Fruit fly (Drosophila melanogaster) whole organism, embryonic: ENCODE data around the gene CG12659.

ENCODE experiments used
- Adf1 ChIP-seq: fragments of 200-800 bp; sonication (Bioruptor generic); IDR thresholded peaks from 2 replicates; pipeline ENCODE4 v1.3.6; 2022; ENCODE audit warnings: missing biosample characterization, missing genetic modification characterization
- Asciz ChIP-seq: fragments of 200-800 bp; sonication (Bioruptor generic); optimal IDR thresholded peaks from 2 replicates; lab custom pipeline; 2017; ENCODE audit warnings: missing biosample characterization, mild to moderate bottlenecking, missing genetic modification characterization, missing genetic modification reagents
- B-H2 ChIP-seq: fragments of 200-800 bp; sonication (Bioruptor generic); optimal IDR thresholded peaks from 2 replicates; lab custom pipeline; 2018; ENCODE audit warnings: missing biosample characterization, mild to moderate bottlenecking, missing genetic modification characterization
- Bdp1 ChIP-seq: fragments of 200-800 bp; sonication (Bioruptor generic); optimal IDR thresholded peaks from 3 replicates; lab custom pipeline; 2016; ENCODE audit warnings: missing biosample characterization, missing genetic modification characterization
- Blimp-1 ChIP-seq: fragments of 200-800 bp; sonication (Bioruptor generic); optimal IDR thresholded peaks from 3 replicates; lab custom pipeline; 2018; ENCODE audit warnings: missing biosample characterization, missing genetic modification characterization, mild to moderate bottlenecking, moderate library complexity, missing genetic modification reagents
- C15 ChIP-seq: fragments of 200-800 bp; sonication (Bioruptor generic); IDR thresholded peaks from 3 replicates; pipeline ENCODE4 v1.3.6; 2022; ENCODE audit warnings: missing biosample characterization, missing genetic modification characterization
- CG17612 ChIP-seq: fragments of 200-800 bp; sonication (Bioruptor generic); IDR thresholded peaks from 2 replicates; pipeline ENCODE4 v1.3.6; 2022; ENCODE audit warnings: missing biosample characterization, missing genetic modification characterization
- CG1832 ChIP-seq: fragments of 200-800 bp; sonication (Bioruptor generic); optimal IDR thresholded peaks from 2 replicates; lab custom pipeline; 2017; ENCODE audit warnings: missing biosample characterization, mild to moderate bottlenecking, missing genetic modification characterization, inconsistent platforms
- CG2889 ChIP-seq: fragments of 200-800 bp; sonication (Bioruptor generic); IDR thresholded peaks from 3 replicates; pipeline ENCODE4 v1.3.6; 2022; ENCODE audit warnings: missing biosample characterization, missing genetic modification characterization
- CG3407 ChIP-seq: fragments of 200-800 bp; sonication (Bioruptor generic); optimal IDR thresholded peaks from 2 replicates; lab custom pipeline; 2018; ENCODE audit warnings: missing biosample characterization, mild to moderate bottlenecking, missing genetic modification characterization
- CG34376 ChIP-seq: fragments of 200-800 bp; sonication (Bioruptor generic); optimal IDR thresholded peaks from 2 replicates; lab custom pipeline; 2018; ENCODE audit warnings: missing biosample characterization, mild to moderate bottlenecking, missing genetic modification characterization
- Deaf1 ChIP-seq: fragments of 200-800 bp; optimal IDR thresholded peaks from 3 replicates; lab custom pipeline; 2019; ENCODE audit warnings: missing biosample characterization, mild to moderate bottlenecking, missing genetic modification characterization, moderate library complexity
- ERR ChIP-seq: fragments of 200-800 bp; sonication (Bioruptor generic); optimal IDR thresholded peaks from 2 replicates; lab custom pipeline; 2016; ENCODE audit warnings: missing biosample characterization, missing genetic modification characterization
- Fer2 ChIP-seq: fragments of 200-800 bp; sonication (Bioruptor generic); optimal IDR thresholded peaks from 2 replicates; lab custom pipeline; 2018; ENCODE audit warnings: missing biosample characterization, mild to moderate bottlenecking, missing genetic modification characterization, moderate library complexity
- Hmr ChIP-seq: fragments of 200-800 bp; sonication (Bioruptor generic); optimal IDR thresholded peaks from 3 replicates; lab custom pipeline; 2017; ENCODE audit warnings: mild to moderate bottlenecking, missing biosample characterization, missing genetic modification reagents, missing genetic modification characterization
- Hr78 ChIP-seq, 2 experiments: fragments of 200-800 bp in 1 of 2; fragments of >200 bp in 1 of 2; sonication (Bioruptor generic) in 1 of 2; optimal IDR thresholded peaks; 2 replicates each; lab custom pipeline; 2017 to 2019; ENCODE audit warnings: missing biosample characterization in 2 of 2, missing genetic modification characterization in 2 of 2, mild to moderate bottlenecking in 1 of 2, moderate library complexity in 1 of 2
- Mad ChIP-seq: fragments of 200-800 bp; sonication (Bioruptor generic); optimal IDR thresholded peaks from 2 replicates; lab custom pipeline; 2016; ENCODE audit warnings: missing biosample characterization, missing genetic modification characterization
- NFAT ChIP-seq: fragments of 200-800 bp; sonication (Bioruptor generic); IDR thresholded peaks from 2 replicates; pipeline ENCODE4 v1.3.6; 2022; ENCODE audit warnings: missing biosample characterization, missing genetic modification characterization
- NK7.1 ChIP-seq: fragments of 200-800 bp; sonication (Bioruptor generic); optimal IDR thresholded peaks from 3 replicates; lab custom pipeline; 2016; ENCODE audit warnings: missing biosample characterization, missing genetic modification characterization
- NfI ChIP-seq: fragments of 200-800 bp; sonication (Bioruptor generic); optimal IDR thresholded peaks from 3 replicates; lab custom pipeline; 2018; ENCODE audit warnings: missing biosample characterization, mild to moderate bottlenecking, missing genetic modification characterization, moderate library complexity
- Pdp1 ChIP-seq, 2 experiments: fragments of 200-800 bp; sonication (Bioruptor generic); optimal IDR thresholded peaks; 3 replicates each; lab custom pipeline; 2016; ENCODE audit warnings: missing biosample characterization in 2 of 2, missing genetic modification characterization in 2 of 2, mild to moderate bottlenecking in 1 of 2, moderate library complexity in 1 of 2
- Ravus ChIP-seq: fragments of 200-800 bp; sonication (Bioruptor generic); IDR thresholded peaks from 2 replicates; pipeline ENCODE4 v1.3.6; 2022; ENCODE audit warnings: missing biosample characterization, missing genetic modification characterization
- Rfx ChIP-seq: fragments of 200-800 bp; sonication (Bioruptor generic); IDR thresholded peaks from 2 replicates; pipeline ENCODE4 v1.3.6; 2022; ENCODE audit warnings: missing biosample characterization, missing genetic modification characterization
- Trl ChIP-seq, 3 experiments: fragments of >200 bp in 2 of 3; fragments of 200-800 bp in 1 of 3; sonication (Bioruptor generic) in 1 of 3; optimal IDR thresholded peaks; 2 replicates in 1 of 3; 3 replicates in 2 of 3; lab custom pipeline; 2016 to 2017; ENCODE audit warnings: missing biosample characterization in 1 of 3, missing genetic modification characterization in 1 of 3
- cg ChIP-seq: fragments of 200-800 bp; sonication (Bioruptor generic); optimal IDR thresholded peaks from 3 replicates; lab custom pipeline; 2019; ENCODE audit warnings: missing biosample characterization, mild to moderate bottlenecking, missing genetic modification characterization, moderate library complexity
- chn ChIP-seq: fragments of 200-800 bp; sonication (Bioruptor generic); optimal IDR thresholded peaks from 2 replicates; lab custom pipeline; 2016; ENCODE audit warnings: missing biosample characterization, missing genetic modification characterization
- crp ChIP-seq, 2 experiments: fragments of 200-800 bp; sonication (Bioruptor generic); optimal IDR thresholded peaks; 2 replicates in 1 of 2; 3 replicates in 1 of 2; lab custom pipeline; 2017; ENCODE audit warnings: missing biosample characterization in 2 of 2, missing genetic modification characterization in 2 of 2, mild to moderate bottlenecking in 1 of 2, moderate library complexity in 1 of 2
- exex ChIP-seq: fragments of 200-800 bp; sonication (Bioruptor generic); optimal IDR thresholded peaks from 4 replicates; lab custom pipeline; 2018; ENCODE audit warnings: missing biosample characterization, mild to moderate bottlenecking, missing genetic modification characterization, moderate library complexity
- eyg ChIP-seq: fragments of 200-800 bp; sonication (Bioruptor generic); optimal IDR thresholded peaks from 3 replicates; lab custom pipeline; 2016; ENCODE audit warnings: missing biosample characterization, missing genetic modification characterization
- fu2 ChIP-seq: fragments of 200-800 bp; sonication (Bioruptor generic); optimal IDR thresholded peaks from 2 replicates; lab custom pipeline; 2016; ENCODE audit warnings: missing biosample characterization, missing genetic modification characterization
- lov ChIP-seq, 2 experiments: fragments of 200-800 bp in 1 of 2; fragments of >200 bp in 1 of 2; sonication (Bioruptor generic) in 1 of 2; IDR thresholded peaks in 1 of 2; optimal IDR thresholded peaks in 1 of 2; 2 replicates in 1 of 2; 3 replicates in 1 of 2; pipeline versions ENCODE4 v1.3.6 to Lab custom; 2017 to 2022; ENCODE audit warnings: missing biosample characterization in 1 of 2, missing genetic modification characterization in 1 of 2
- org-1 ChIP-seq: fragments of 200-800 bp; sonication (Bioruptor generic); optimal IDR thresholded peaks from 2 replicates; lab custom pipeline; 2017; ENCODE audit warnings: missing biosample characterization, missing genetic modification characterization
- pros ChIP-seq: fragments of 200-800 bp; sonication (Bioruptor generic); optimal IDR thresholded peaks from 3 replicates; lab custom pipeline; 2019; ENCODE audit warnings: missing biosample characterization, mild to moderate bottlenecking, missing genetic modification characterization, moderate library complexity
- run ChIP-seq: fragments of 200-800 bp; sonication (Bioruptor generic); optimal IDR thresholded peaks from 3 replicates; lab custom pipeline; 2018; ENCODE audit warnings: missing biosample characterization, mild to moderate bottlenecking, missing genetic modification characterization

Gene CG12659

dm6 chrX:8573744-8574484 lies 17.6 kb downstream of the CG12659 start, which contains the start of gene CG12065 (continued):
- TF ChIP-seq crp (GFP tag; optimal IDR thresholded peaks at IDR 0.05; lab: Kevin White, UChicago) (no peak), ERR (GFP tag; lab: Kevin White, UChicago) (no peak), B-H2 (GFP tag; lab: Kevin White, UChicago) (peak; percentile 33), CG3407 (GFP tag; lab: Kevin White, UChicago) (peak; percentile 45), lov (optimal IDR thresholded peaks at IDR 0.05; lab: Kevin White, UChicago) (no peak), lov (GFP tag; IDR thresholded peaks at IDR 0.05; lab: Robert Waterston, UW) (no peak), CG17612 (GFP tag; lab: Robert Waterston, UW) (no peak), Bdp1 (GFP tag; lab: Kevin White, UChicago) (no peak), fu2 (GFP tag; lab: Kevin White, UChicago) (no peak), NfI (GFP tag; lab: Kevin White, UChicago) (no peak), Adf1 (GFP tag; lab: Robert Waterston, UW) (no peak)

DNA sequence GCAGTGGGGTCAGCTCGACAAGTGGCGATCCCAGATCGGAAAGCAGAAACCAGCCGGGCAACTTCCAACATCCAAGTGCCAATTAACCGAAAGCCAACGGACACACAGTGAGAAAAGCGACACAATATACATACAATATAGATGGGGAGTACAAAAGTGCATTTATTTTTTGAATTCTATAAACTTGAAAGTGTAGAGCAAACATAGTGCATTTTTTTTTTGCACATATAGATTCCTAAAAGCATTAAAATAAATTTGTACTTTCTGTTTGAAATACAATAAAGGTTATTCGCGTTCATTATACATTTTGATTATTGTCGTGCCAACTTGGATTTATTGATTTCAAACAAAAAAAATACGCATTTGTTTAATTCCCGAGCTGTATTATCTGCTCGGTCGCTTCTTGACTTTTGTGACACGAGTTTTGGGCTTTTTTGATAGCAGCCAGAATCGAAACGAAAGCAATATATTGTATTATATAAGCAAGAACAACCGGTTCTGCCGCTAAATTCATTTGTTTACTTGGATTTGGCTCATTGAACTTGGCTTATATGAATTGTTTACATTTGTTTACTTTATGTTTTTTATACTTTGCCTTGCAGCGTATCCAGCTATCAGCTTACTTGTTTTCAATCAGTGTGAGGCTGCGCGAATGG lies 18.5 kb downstream of the CG12659 start, which contains the start of gene spirit:
Gene spirit (minus strand): TSS at position 655 of the 656 bp plus-strand sequence.
- TF ChIP-seq eyg (no peak), Pdp1 (GFP tag; optimal IDR thresholded peaks at IDR 0.05; lab: Kevin White, UChicago) (peak in 1 of 2 experiments; percentile 89)

DNA sequence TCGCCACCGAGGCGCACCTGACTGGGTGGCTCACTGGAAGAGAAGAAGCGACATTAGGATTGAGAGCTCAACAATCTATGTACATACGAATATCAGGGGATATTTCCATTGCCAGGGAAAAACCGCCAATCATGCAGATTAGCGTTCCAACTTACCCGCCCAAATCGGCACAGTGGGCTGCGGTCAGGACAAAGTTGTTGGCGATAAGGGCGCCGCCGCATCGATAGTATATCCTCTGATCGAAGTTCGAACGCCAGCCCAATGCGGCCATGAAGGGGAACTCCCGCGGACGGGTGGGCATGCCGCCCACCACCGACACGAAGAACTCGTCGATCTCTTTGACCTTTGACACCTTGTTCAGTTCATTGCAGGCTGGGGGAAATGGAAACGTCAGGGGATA lies 19.6 kb downstream of the CG12659 start:
- TF ChIP-seq C15 (no peak), Hr78 (GFP tag; optimal IDR thresholded peaks at IDR 0.05; lab: Kevin White, UChicago) (peak in 1 of 2 experiments; percentile 32)

DNA sequence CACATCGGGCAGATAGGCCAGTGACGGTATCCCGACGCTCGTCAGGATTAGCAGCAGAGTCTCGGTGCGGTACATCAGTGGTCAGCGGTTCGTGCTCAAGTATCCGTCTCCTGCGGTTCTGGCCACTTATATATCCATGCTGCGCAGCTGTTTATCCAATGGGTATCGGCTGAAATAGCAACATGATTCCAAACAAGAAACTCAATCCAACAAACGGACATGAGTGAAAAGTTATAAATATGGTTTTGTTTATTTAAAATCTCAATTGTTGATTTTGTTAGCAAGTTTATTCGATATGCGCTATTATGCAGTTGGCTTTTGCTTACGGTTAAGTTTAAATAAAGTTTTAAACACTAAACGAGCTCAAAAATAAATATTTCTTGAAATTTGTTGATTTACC lies 20.7 kb downstream of the CG12659 start, which contains the start of gene CG12111:
Gene CG12111 (minus strand): TSS at position 101 of the 400 bp plus-strand sequence.
- TF ChIP-seq CG2889 (GFP tag; lab: Robert Waterston, UW) = no peak
- no peak for TF ChIP-seq Hmr
- TF ChIP-seq NK7.1 (GFP tag; lab: Kevin White, UChicago) = no peak
- no peak for TF ChIP-seq crp (GFP tag; optimal IDR thresholded peaks at IDR 0.05; lab: Kevin White, UChicago)
- TF ChIP-seq Asciz (GFP tag; lab: Kevin White, UChicago) = no peak

- TF ChIP-seq Pdp1 (GFP tag; optimal IDR thresholded peaks at IDR 0.05; lab: Kevin White, UChicago) (peak in 1 of 2 experiments; percentile 93), org-1 (no peak)
- TF ChIP-seq, all 482 proteins: peak for 1
These were observed 21.9 kb downstream of the CG12659 start for dm6 chrX:8569639-8570038.

DNA sequence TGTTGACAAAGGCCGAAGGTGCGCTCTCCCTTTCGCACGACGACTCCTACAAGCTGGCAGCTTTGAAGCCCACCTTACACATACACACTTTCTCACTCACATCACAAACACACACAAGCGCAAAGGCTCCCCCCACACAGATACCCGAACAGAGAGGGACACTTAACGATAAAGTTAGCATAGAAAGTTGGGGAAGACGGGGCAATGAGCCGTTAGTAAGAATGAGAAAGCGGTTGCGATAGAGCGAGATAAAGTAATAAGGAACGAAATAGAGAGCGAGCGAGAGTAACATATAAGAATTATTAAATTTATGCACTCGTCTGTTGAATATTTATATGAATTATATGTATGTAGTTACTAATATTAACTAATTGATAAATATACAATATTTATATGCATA lies 22.5 kb downstream of the CG12659 start:
- peak; percentile 53 for TF ChIP-seq CG34376 (GFP tag; lab: Kevin White, UChicago)
- TF ChIP-seq Fer2 (tag; lab: Kevin White, UChicago) = no peak
- peak in 1 of 2 experiments; percentile 12 for TF ChIP-seq Trl (optimal IDR thresholded peaks at IDR 0.05; lab: Kevin White, UChicago)
- TF ChIP-seq Trl (GFP tag; optimal IDR thresholded peaks at IDR 0.05; lab: Kevin White, UChicago) = no peak
- peak; percentile 19; the same call in 1 of the 2 replicates for TF ChIP-seq Rfx
- no peak for TF ChIP-seq chn (GFP tag; lab: Kevin White, UChicago)
- TF ChIP-seq Mad (GFP tag; lab: Kevin White, UChicago) = no peak
- TF ChIP-seq CG1832 (GFP tag; lab: Kevin White, UChicago) = peak; percentile 41
- TF ChIP-seq NFAT = 0 out of 2 replicates have a peak, but pooled peaks have one; percentile 14
- TF ChIP-seq cg (GFP tag; lab: Kevin White, UChicago) = peak; percentile 62
- TF ChIP-seq run = no peak
- peak; percentile 1 for TF ChIP-seq exex (tag; lab: Kevin White, UChicago)
- TF ChIP-seq pros (GFP tag; lab: Kevin White, UChicago) = peak; percentile 12
- TF ChIP-seq Ravus = no peak
- peak; percentile 11 for TF ChIP-seq Blimp-1 (GFP tag; lab: Kevin White, UChicago)
- peak; percentile 8 for TF ChIP-seq Deaf1 (tag; lab: Kevin White, UChicago)
- TF ChIP-seq, all 482 proteins: peak for 10
